Worm (Caenorhabditis elegans) whole organism, L2 larva: ENCODE data around the gene zig-6.

ENCODE experiments used
- lin-11 ChIP-seq: fragments of 150-350 bp; sonication (generic microtip); optimal IDR thresholded peaks from 2 replicates; lab custom pipeline; 2014; ENCODE audit warnings: missing biosample characterization, missing genetic modification characterization, inconsistent platforms, mixed read lengths
- lin-39 ChIP-seq: fragments of 150-350 bp; optimal IDR thresholded peaks from 2 replicates; lab custom pipeline; 2014; ENCODE audit warnings: missing biosample characterization, missing genetic modification reagents, missing genetic modification characterization
- lsy-2 ChIP-seq, 2 experiments: fragments of 150-350 bp in 1 of 2; sonication (generic microtip) in 1 of 2; optimal IDR thresholded peaks; 2 replicates each; lab custom pipeline; 2014 to 2017; ENCODE audit warnings: missing biosample characterization in 2 of 2, missing genetic modification characterization in 2 of 2
- nhr-12 ChIP-seq: fragments of 150-350 bp; optimal IDR thresholded peaks from 2 replicates; lab custom pipeline; 2014; ENCODE audit warnings: missing biosample characterization, missing genetic modification characterization
- unc-39 ChIP-seq: fragments of 150-350 bp; optimal IDR thresholded peaks from 2 replicates; lab custom pipeline; 2014; ENCODE audit warnings: missing biosample characterization, missing genetic modification characterization

- TF ChIP-seq lin-39 (tag; lab: Kevin White, UChicago), result no peak
- no peak for TF ChIP-seq nhr-12 (tag; lab: Kevin White, UChicago)
- no peak for TF ChIP-seq lsy-2 (tag; optimal IDR thresholded peaks at IDR 0.05; lab: Kevin White, UChicago)
- no peak for TF ChIP-seq unc-39 (tag; lab: Kevin White, UChicago)
- TF ChIP-seq lin-11 (tag; lab: Kevin White, UChicago), result no peak
Observed at ce11 chrX:5159645-5160044, 29.2 kb downstream of the zig-6 start, which contains the start of gene C31H2.4.
